Fruit fly (Drosophila melanogaster): Measurements from ENCODE around the gene CG18088.

The CG18088 gene

DNA sequence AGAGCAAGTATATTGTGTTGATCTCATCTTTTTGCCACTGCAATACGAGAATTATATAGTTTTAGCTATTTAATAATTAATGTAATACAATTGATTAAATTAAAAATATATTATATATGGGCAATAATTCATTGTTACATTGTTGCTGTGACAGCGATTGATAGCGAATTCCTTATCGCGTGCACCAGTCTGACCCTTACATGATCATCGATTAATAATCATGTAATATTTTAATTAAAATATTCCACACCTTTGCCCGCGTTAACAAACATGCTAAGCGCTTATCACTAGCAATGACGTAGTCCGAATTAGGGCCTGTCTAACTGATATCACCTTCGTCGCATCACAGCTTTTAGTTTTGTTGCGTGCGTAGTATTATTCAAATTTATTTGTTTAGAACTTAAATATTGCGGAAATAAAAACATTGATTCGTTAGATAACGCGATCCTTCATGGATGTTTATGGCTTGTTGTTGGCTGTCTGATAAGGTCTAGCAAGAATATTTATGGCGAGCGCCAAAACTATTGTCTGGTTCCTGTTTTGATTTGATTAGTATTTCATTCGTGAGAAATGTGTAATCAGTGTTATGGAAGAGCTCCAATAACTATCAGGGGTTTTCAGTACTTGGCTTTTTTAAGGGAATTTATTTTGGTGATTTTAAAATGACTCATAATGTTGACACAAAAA lies 20.1 kb downstream of the CG18088 start (continued):
- TF ChIP-seq D19B (GFP tag; optimal IDR thresholded peaks at IDR 0.05) (no peak), Ada2b (GFP tag; IDR thresholded peaks at IDR 0.05) (no peak), gcm (GFP tag; optimal IDR thresholded peaks at IDR 0.05) (no peak), C15 (GFP tag; IDR thresholded peaks at IDR 0.05) (no peak), vvl (GFP tag; IDR thresholded peaks at IDR 0.05) (no peak), CG3847 (GFP tag; IDR thresholded peaks at IDR 0.05) (no peak), trem (tag; optimal IDR thresholded peaks at IDR 0.05) (no peak), pros (GFP tag; optimal IDR thresholded peaks at IDR 0.05) (no peak), Hmr (GFP tag; optimal IDR thresholded peaks at IDR 0.05) (no peak), CG2120 (GFP tag; optimal IDR thresholded peaks at IDR 0.05) (no peak), CG6272 (GFP tag; IDR thresholded peaks at IDR 0.05) (no peak), Atf-2 (GFP tag; optimal IDR thresholded peaks at IDR 0.05) (no peak), CG18599 (GFP tag; optimal IDR thresholded peaks at IDR 0.05) (peak; percentile 25), grn (GFP tag; optimal IDR thresholded peaks at IDR 0.05) (peak; percentile 31), lab (GFP tag; optimal IDR thresholded peaks at IDR 0.05) (peak; percentile 15), repo (GFP tag; optimal IDR thresholded peaks at IDR 0.05) (no peak), gro (GFP tag; optimal IDR thresholded peaks at IDR 0.05) (peak; percentile 14), Dp (GFP tag; optimal IDR thresholded peaks at IDR 0.05) (no peak), chinmo (GFP tag; IDR thresholded peaks at IDR 0.05; ENCODE audit: partially characterized antibody) (0 out of 4 replicates have a peak, but pooled peaks have one; percentile 44), ssp (GFP tag; IDR thresholded peaks at IDR 0.05) (no peak), CG2678 (tag; optimal IDR thresholded peaks at IDR 0.05) (peak; percentile 10), CG8089 (GFP tag; optimal IDR thresholded peaks at IDR 0.05) (no peak), nerfin-2 (GFP tag; IDR thresholded peaks at IDR 0.05; ENCODE audit: partially characterized antibody) (no peak), CG6683 (GFP tag; optimal IDR thresholded peaks at IDR 0.05) (no peak)

- TF ChIP-seq Jarid2 (GFP tag; optimal IDR thresholded peaks at IDR 0.05) (peak; percentile 41), CG32767 (GFP tag; IDR thresholded peaks at IDR 0.05) (no peak), CG12104 (GFP tag; optimal IDR thresholded peaks at IDR 0.05) (no peak), sd (tag; optimal IDR thresholded peaks at IDR 0.05) (peak; percentile 3), CG4360 (GFP tag; IDR thresholded peaks at IDR 0.05) (no peak), nom (GFP tag; optimal IDR thresholded peaks at IDR 0.05) (peak; percentile 57), CG5180 (GFP tag; optimal IDR thresholded peaks at IDR 0.05) (peak; percentile 77), CG12391 (tag; optimal IDR thresholded peaks at IDR 0.05) (no peak), chn (GFP tag; optimal IDR thresholded peaks at IDR 0.05) (no peak), CG5245 (GFP tag; optimal IDR thresholded peaks at IDR 0.05) (no peak), CG11247 (GFP tag; IDR thresholded peaks at IDR 0.05) (no peak), az2 (GFP tag; optimal IDR thresholded peaks at IDR 0.05) (no peak), CG30403 (GFP tag; optimal IDR thresholded peaks at IDR 0.05) (no peak), CG34376 (GFP tag; optimal IDR thresholded peaks at IDR 0.05) (peak; percentile 86), CG2199 (GFP tag; IDR thresholded peaks at IDR 0.05) (0 out of 3 replicates have a peak, but pooled peaks have one; percentile 22), lab (GFP tag; optimal IDR thresholded peaks at IDR 0.05) (peak; percentile 25), Dbx (GFP tag; IDR thresholded peaks at IDR 0.05) (no peak), scrt (GFP tag; optimal IDR thresholded peaks at IDR 0.05) (no peak), CG13894 (tag; optimal IDR thresholded peaks at IDR 0.05) (peak; percentile 46), Pdp1 (GFP tag; optimal IDR thresholded peaks at IDR 0.05) (peak in 1 of 2 experiments; percentile 69), crol (GFP tag; IDR thresholded peaks at IDR 0.05) (peak; percentile 60), unpg (GFP tag; optimal IDR thresholded peaks at IDR 0.05) (no peak), CG14860 (GFP tag; IDR thresholded peaks at IDR 0.05; ENCODE audit: partially characterized antibody) (no peak), grn (GFP tag; optimal IDR thresholded peaks at IDR 0.05) (peak; percentile 73), sug (tag; optimal IDR thresholded peaks at IDR 0.05) (peak; percentile 86), CG2678 (tag; optimal IDR thresholded peaks at IDR 0.05) (no peak), Hey (tag; optimal IDR thresholded peaks at IDR 0.05) (peak; percentile 82)
Measured at dm6 chr2L:8989037-8989591, 21.8 kb downstream of the CG18088 start, which contains the start of gene rost. Gene rost (minus strand): TSS chr2L:8989539.

Data from whole organism, embryonic.